Worm (Caenorhabditis elegans): ENCODE measurements around the gene Y43F8B.11.

Y43F8B.11 gene

DNA sequence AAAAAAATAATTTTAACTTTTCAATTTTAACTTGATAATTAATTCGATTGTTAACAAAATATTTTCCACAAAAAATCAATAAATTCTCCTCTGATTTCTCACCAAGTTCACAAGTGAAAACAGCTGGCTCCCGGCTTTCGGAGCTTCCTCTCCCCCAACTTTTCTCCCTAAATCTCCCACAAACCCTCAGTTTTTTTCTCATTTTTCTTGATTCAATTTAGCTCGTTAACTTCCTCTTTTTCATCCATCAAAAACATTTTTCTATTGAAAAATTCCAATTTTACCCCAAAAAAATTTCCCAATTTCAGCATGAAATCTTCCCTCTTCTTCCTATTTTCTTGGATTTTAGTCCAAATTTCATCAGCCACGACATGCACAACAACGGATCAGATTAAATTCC is at the start of gene Y43F8B.11:
TSS of gene Y43F8B.11 (plus strand) at position 301 of the 400 bp plus-strand sequence.
- TF ChIP-seq dve-1 (tag; optimal IDR thresholded peaks at IDR 0.05; ENCODE audit: insufficient read depth) (no peak), Y5F2A.4 (GFP tag; optimal IDR thresholded peaks at IDR 0.05) (no peak), egl-43 (GFP tag; IDR thresholded peaks at IDR 0.05) (no peak), ceh-82 (tag; optimal IDR thresholded peaks at IDR 0.05) (no peak), aly-2 (tag; optimal IDR thresholded peaks at IDR 0.05) (no peak), snpc-4 (tag; optimal IDR thresholded peaks at IDR 0.05) (no peak), daf-19 (GFP tag; conservative IDR thresholded peaks at IDR 0.05) (no peak), aha-1 (tag) (peak; percentile 62), lir-3 (tag; optimal IDR thresholded peaks at IDR 0.05) (no peak)

DNA sequence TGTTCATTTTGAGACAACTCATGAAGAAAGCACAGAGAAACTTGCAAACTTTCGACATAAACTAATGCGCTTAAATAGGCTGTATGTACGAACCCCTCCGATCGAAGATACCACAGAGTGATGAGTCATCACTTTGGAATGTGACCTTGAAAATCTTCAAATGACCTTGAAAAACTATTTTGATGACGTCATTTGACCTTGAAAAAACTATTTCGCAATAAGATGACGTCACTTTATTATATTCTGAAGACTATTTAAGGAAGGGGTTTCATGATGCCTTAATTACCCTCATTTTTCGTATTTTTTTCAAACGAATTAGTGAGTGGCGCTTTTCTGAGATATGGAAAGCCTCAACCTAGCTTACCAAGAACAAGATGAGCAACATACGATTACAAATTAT is 49.4 kb upstream of the Y43F8B.11 start, which contains the start of gene C25F9.2:
TSS of gene C25F9.2 (plus strand) at position 341 of the 400 bp plus-strand sequence.
- TF ChIP-seq unc-39 (tag; optimal IDR thresholded peaks at IDR 0.05) (no peak), zfp-2 (tag; optimal IDR thresholded peaks at IDR 0.05) (no peak), zip-2 (tag; optimal IDR thresholded peaks at IDR 0.05) (no peak), unc-130 (GFP tag; optimal IDR thresholded peaks at IDR 0.05) (no peak), nhr-25 (tag; optimal IDR thresholded peaks at IDR 0.05; ENCODE audit: borderline replicate concordance, insufficient read depth) (no peak), ceh-62 (tag; optimal IDR thresholded peaks at IDR 0.05) (no peak), nhr-28 (tag; optimal IDR thresholded peaks at IDR 0.05) (no peak), ceh-44 (GFP tag; IDR thresholded peaks at IDR 0.05) (no peak), skn-1 (tag; optimal IDR thresholded peaks at IDR 0.05) (no peak), nhr-48 (tag; optimal IDR thresholded peaks at IDR 0.05) (no peak), duxl-1 (tag; optimal IDR thresholded peaks at IDR 0.05; ENCODE audit: poor library complexity) (no peak), hlh-30 (tag; optimal IDR thresholded peaks at IDR 0.05; ENCODE audit: insufficient read depth) (no peak), snpc-1.2 (GFP tag; IDR thresholded peaks at IDR 0.05) (no peak), Y105C5A.15 (GFP tag; IDR thresholded peaks at IDR 0.05) (no peak), F37D6.2 (tag; optimal IDR thresholded peaks at IDR 0.05) (no peak), jun-1 (tag; optimal IDR thresholded peaks at IDR 0.05) (no peak), ceh-32 (tag; optimal IDR thresholded peaks at IDR 0.05; ENCODE audit: poor library complexity) (no peak), egl-43 (GFP tag; IDR thresholded peaks at IDR 0.05) (no peak), F10B5.3 (tag; optimal IDR thresholded peaks at IDR 0.05) (no peak), Y5F2A.4 (GFP tag; optimal IDR thresholded peaks at IDR 0.05) (no peak)

DNA sequence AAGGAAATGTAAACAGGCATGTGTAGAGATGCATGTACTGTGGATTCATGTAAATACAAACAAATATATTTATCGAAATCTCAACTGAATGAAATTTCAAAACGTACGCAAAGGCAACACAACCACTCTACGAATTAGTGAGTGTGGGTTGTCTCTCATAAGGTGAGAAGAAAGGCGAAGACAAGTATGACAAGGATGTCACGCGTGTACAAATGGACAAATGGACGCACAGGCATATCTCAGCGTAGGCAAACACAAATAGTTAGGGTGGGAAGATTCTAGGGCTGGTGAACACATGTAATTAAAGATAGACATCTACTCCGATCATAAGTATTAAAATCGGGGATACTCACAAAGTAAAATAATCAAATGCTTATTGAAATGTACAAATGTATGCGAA is 42.4 kb upstream of the Y43F8B.11 start:
- TF ChIP-seq mxl-3 (GFP tag; optimal IDR thresholded peaks at IDR 0.05) (peak; percentile 19), Y5F2A.4 (GFP tag; optimal IDR thresholded peaks at IDR 0.05) (no peak), ces-1 (GFP tag; optimal IDR thresholded peaks at IDR 0.05) (no peak), hlh-11 (tag; optimal IDR thresholded peaks at IDR 0.05) (peak; percentile 11), hlh-30 (tag; optimal IDR thresholded peaks at IDR 0.05; ENCODE audit: insufficient read depth) (peak; percentile 77), arid-1 (GFP tag; conservative IDR thresholded peaks at IDR 0.05) (no peak), unc-62 (GFP tag; optimal IDR thresholded peaks at IDR 0.05 in 1 of 2) (peak in 1 of 2 experiments; percentile 61), unc-62 (tag; optimal IDR thresholded peaks at IDR 0.05) (no peak)

DNA sequence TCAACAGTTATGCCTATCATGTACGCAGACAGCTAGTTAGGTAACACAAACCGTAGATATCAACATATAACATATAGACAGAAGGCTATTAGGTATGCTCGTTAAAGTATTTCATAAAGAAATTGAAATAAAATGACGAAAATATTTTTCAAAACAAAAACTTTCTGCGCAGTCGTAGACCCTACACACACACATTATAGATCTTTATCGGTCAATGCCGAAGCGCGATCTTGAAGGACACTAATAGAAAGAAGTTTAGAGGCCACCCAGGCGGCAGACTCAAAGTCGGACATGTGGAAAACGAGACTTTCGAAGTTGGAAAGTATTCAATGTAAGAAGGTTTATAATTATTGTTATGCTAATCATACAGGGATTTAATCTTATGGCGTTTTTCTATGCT is 41.5 kb upstream of the Y43F8B.11 start:
- TF ChIP-seq lin-39 (tag; optimal IDR thresholded peaks at IDR 0.05) = no peak
- no peak for TF ChIP-seq lin-38 (GFP tag; IDR thresholded peaks at IDR 0.05)
- no peak for TF ChIP-seq aly-2 (tag; optimal IDR thresholded peaks at IDR 0.05)
- no peak for TF ChIP-seq egl-43 (GFP tag; IDR thresholded peaks at IDR 0.05)
- TF ChIP-seq zfp-3 (GFP tag; conservative IDR thresholded peaks at IDR 0.05) = no peak
- no peak for TF ChIP-seq Y105C5A.15 (GFP tag; IDR thresholded peaks at IDR 0.05)
- no peak for TF ChIP-seq snpc-4 (tag; optimal IDR thresholded peaks at IDR 0.05)

Data from whole organism, L4 larva.